Worm (Caenorhabditis elegans): Measurements from ENCODE around the gene M01H9.4.

ce11 chrIV:4526724-4527123 is 44.0 kb upstream of the M01H9.4 start:
- TF ChIP-seq skn-1 (tag; optimal IDR thresholded peaks at IDR 0.05) (no peak), nhr-237 (tag; optimal IDR thresholded peaks at IDR 0.05) (no peak)

Data from whole organism, L2 larva.